Worm (Caenorhabditis elegans) whole organism, midembryonic: ENCODE measurements around the gene srt-14.
"Not testable (repeated sequence)": the region's sequence is repeated elsewhere in the genome, so short reads cannot be mapped to it uniquely, and the experiment has no call there.

Source experiments
- T22C8.4 ChIP-seq: fragments of 200-800 bp; sonication (Bioruptor generic); IDR thresholded peaks from 2 replicates; pipeline ENCODE4 v1.3.6; 2022; ENCODE audit warnings: missing genetic modification characterization, missing compliant biosample characterization
- cog-1 ChIP-seq: sonication (generic microtip); optimal IDR thresholded peaks from 2 replicates; lab custom pipeline; 2016; ENCODE audit warnings: missing genetic modification characterization, missing compliant biosample characterization
- flt-1 ChIP-seq: fragments of 200-800 bp; sonication (Bioruptor generic); IDR thresholded peaks from 2 replicates; pipeline ENCODE4 v1.3.6; 2022; ENCODE audit warnings: missing genetic modification characterization, missing compliant biosample characterization
- klf-2 ChIP-seq: fragments of 200-800 bp; sonication (Bioruptor generic); conservative IDR thresholded peaks from 2 replicates; pipeline ENCODE4 v1.3.6; 2022; ENCODE audit warnings: missing genetic modification reagents, missing genetic modification characterization, missing compliant biosample characterization
- med-1 ChIP-seq: sonication (generic microtip); optimal IDR thresholded peaks from 2 replicates; lab custom pipeline; 2017; ENCODE audit warnings: missing genetic modification characterization, mild to moderate bottlenecking, missing compliant biosample characterization, antibody characterized with exemption, missing genetic modification reagents; ENCODE audit not compliant: insufficient read depth
- ref-1 ChIP-seq: fragments of 200-800 bp; sonication (Bioruptor generic); conservative IDR thresholded peaks from 2 replicates; pipeline ENCODE4 v1.3.6; 2022; ENCODE audit warnings: missing genetic modification reagents, missing genetic modification characterization, missing compliant biosample characterization
- tab-1 ChIP-seq: fragments of 200-800 bp; sonication (Bioruptor generic); IDR thresholded peaks from 2 replicates; pipeline ENCODE4 v1.3.6; 2022; ENCODE audit warnings: missing genetic modification characterization, missing compliant biosample characterization
- ztf-23 ChIP-seq: fragments of 200-800 bp; sonication (Bioruptor generic); IDR thresholded peaks from 2 replicates; pipeline ENCODE4 v1.3.6; 2022; ENCODE audit warnings: missing genetic modification reagents, missing genetic modification characterization, missing compliant biosample characterization
- ztf-29 ChIP-seq: fragments of 200-800 bp; sonication (Bioruptor generic); IDR thresholded peaks from 2 replicates; pipeline ENCODE4 v1.3.6; 2022; ENCODE audit warnings: missing genetic modification reagents, missing genetic modification characterization, missing compliant biosample characterization

The srt-14 gene

DNA sequence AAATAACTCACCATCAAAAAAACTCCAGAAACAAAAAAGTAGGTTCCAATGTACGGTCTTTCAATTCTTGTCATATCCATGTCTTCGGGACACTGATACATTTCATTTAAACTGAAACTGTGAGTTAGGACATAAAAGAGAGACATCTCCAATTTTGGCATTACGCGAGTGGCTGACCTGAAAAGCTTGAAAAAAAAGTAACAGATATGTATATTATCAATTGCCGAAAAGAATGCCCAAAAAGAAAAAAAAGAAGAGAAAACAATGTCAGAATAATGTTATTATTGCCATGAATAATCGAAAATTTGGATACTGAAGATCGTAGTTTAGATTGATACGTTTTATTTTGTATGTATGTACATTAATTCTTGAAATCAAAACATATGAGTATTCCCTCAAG, at the start of gene srt-14:
Gene srt-14 (minus strand): TSS at position 101 of the 400 bp plus-strand sequence.
- TF ChIP-seq T22C8.4 (GFP tag; lab: Robert Waterston, UW) (no peak), ztf-29 (GFP tag; lab: Robert Waterston, UW) (no peak), ref-1 (no peak), klf-2 (GFP tag; lab: Robert Waterston, UW) (no peak), flt-1 (GFP tag; lab: Robert Waterston, UW) (no peak), cog-1 (tag; lab: Kevin White, UChicago) (no peak)

DNA sequence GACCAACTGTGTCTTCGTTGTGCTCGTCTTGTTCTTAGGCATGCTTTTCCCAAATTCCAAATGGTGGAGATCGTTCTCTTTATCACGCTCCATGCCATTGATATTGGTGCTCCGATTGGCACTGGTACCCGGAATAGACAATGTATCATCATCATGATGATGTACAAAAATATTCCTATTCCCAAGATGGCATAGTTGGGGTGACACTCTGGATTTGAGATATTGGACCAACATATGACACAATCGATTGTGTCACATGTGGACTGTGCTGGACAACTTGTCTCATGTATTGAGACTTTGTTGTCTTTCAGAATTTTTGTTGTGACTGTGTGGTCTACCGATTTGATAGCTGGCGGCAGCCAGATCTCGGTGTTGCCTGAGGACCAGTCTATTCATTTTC, 47.9 kb upstream of the srt-14 start:
- TF ChIP-seq ztf-29 (GFP tag; lab: Robert Waterston, UW) = no peak
- TF ChIP-seq flt-1 (GFP tag; lab: Robert Waterston, UW) = no peak
- TF ChIP-seq ztf-23 (GFP tag; lab: Robert Waterston, UW) = no peak
- TF ChIP-seq med-1 (GFP tag; lab: Kevin White, UChicago) = no peak
- TF ChIP-seq T22C8.4 (GFP tag; lab: Robert Waterston, UW) = no peak
- no peak for TF ChIP-seq ref-1
- TF ChIP-seq cog-1 (tag; lab: Kevin White, UChicago) = no peak
- no peak for TF ChIP-seq klf-2 (GFP tag; lab: Robert Waterston, UW)
- TF ChIP-seq tab-1 = no peak

DNA sequence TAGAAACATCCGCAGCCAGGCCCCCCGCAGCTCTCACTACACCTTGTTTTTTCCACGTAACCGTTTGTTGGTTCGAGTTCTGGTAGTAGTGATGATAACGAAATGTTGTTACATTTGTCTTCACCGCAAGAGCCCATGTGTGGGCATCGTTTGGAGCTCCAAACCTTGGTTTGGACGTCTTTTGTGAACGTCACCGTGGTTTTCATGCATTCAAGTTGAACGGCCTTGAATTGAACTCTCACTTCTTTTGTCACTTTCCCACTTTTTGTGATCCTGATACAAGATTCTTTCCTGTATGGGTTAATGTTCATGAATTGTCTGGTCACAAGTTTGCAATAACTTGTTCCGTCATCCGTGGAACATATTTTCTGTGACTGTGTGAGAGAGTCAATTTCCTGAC, 47.4 kb upstream of the srt-14 start:
- no peak for TF ChIP-seq flt-1 (GFP tag; lab: Robert Waterston, UW)
- no peak for TF ChIP-seq ref-1
- TF ChIP-seq T22C8.4 (GFP tag; lab: Robert Waterston, UW) = no peak
- no peak for TF ChIP-seq ztf-23 (GFP tag; lab: Robert Waterston, UW)
- no peak for TF ChIP-seq klf-2 (GFP tag; lab: Robert Waterston, UW)
- no peak for TF ChIP-seq med-1 (GFP tag; lab: Kevin White, UChicago)

DNA sequence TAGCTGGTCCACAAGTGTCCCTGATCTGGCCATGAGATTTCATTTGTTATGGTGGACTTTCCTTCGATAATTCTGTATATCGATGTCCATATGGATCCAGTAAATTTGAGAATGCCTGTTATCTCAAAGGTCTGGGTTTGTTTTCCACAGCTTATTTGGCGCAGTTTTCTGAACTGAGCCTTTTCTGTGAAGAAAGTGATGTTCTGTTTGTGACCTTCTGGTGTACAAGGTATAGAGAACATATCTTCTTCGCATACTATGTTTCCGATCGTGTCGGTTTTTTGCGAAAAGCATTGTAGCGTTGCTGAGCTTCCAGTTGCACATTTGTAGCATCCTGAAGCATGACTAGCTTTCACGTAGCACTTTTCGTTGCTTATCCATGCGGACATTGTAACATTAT, 46.5 kb upstream of the srt-14 start:
- TF ChIP-seq flt-1 (GFP tag; lab: Robert Waterston, UW) (no peak), ztf-23 (GFP tag; lab: Robert Waterston, UW) (no peak), tab-1 (no peak), ref-1 (no peak), cog-1 (tag; lab: Kevin White, UChicago) (no peak), med-1 (GFP tag; lab: Kevin White, UChicago) (no peak), ztf-29 (GFP tag; lab: Robert Waterston, UW) (no peak), klf-2 (GFP tag; lab: Robert Waterston, UW) (no peak)

DNA sequence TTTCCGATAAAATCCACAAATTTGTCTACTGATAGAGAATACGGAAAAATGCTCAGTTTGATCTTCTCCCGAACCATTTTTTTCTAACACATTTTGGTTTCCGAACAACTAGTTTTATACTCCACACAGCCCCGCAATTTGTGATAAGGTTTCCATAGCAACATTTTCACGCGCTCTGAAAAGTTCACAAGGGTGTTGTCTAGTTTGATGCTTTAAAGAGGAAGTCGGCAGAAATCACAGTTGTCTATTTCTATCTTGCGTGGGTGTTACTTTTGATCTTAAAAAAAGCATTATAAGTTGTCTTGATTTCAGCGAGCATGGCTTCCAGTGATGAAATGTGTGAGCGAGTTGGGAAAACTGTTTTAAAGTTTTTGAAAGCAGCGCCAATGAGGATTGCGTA, 43.4 kb upstream of the srt-14 start, which contains the start of gene ZC132.3:
Gene ZC132.3 (minus strand): TSS at position 101 of the 400 bp plus-strand sequence.
- no peak for TF ChIP-seq ztf-23 (GFP tag; lab: Robert Waterston, UW)
- TF ChIP-seq flt-1 (GFP tag; lab: Robert Waterston, UW) = no peak
- TF ChIP-seq T22C8.4 (GFP tag; lab: Robert Waterston, UW) = no peak
- no peak for TF ChIP-seq klf-2 (GFP tag; lab: Robert Waterston, UW)
- TF ChIP-seq cog-1 (tag; lab: Kevin White, UChicago) = no peak
- TF ChIP-seq ztf-29 (GFP tag; lab: Robert Waterston, UW) = no peak
- TF ChIP-seq ref-1 = no peak
- no peak for TF ChIP-seq med-1 (GFP tag; lab: Kevin White, UChicago)
- TF ChIP-seq tab-1 = no peak

DNA sequence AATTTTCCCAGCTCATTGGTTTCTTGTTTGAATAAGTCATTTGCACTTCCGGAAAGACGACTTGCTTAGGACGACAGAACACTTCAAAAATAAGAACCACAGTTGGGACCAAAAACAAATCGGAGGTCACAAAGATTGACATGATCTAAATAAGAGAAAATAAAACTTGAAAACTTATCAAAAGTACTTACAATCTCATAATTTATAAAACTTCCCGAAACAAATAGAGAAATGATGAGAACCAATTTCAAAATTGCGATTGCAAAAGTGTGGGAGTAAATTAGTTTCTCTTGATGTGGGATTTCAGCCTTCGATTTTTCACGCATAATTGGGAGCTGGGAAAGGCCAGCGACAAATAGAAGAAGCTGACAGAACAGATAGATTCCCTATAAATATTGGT, 42.2 kb upstream of the srt-14 start, which contains the start of gene ZC132.11:
Gene ZC132.11 (minus strand): TSS at position 101 of the 400 bp plus-strand sequence.
- TF ChIP-seq flt-1 (GFP tag; lab: Robert Waterston, UW) (no peak), T22C8.4 (GFP tag; lab: Robert Waterston, UW) (no peak), klf-2 (GFP tag; lab: Robert Waterston, UW) (no peak), ztf-23 (GFP tag; lab: Robert Waterston, UW) (no peak), ztf-29 (GFP tag; lab: Robert Waterston, UW) (no peak), med-1 (GFP tag; lab: Kevin White, UChicago) (no peak), ref-1 (no peak), cog-1 (tag; lab: Kevin White, UChicago) (no peak), tab-1 (no peak)

DNA sequence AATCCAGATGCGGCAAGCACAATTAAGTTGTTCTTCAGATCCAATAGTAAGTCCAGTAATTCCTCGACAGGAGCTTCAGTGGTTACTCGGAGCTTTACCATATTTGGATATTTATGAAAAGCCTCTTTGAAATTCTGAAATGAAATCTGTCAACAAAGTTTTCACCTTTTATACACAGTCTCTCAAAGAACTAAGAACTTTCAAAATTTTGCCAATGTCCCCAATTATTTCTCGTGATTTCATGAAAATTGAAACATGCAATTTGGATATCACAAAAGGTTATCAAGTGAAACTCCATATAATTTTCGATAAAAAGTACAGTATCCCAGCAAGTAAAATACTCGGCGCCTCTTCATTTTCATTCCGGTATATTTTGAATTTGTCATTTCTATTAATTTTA, 39.5 kb upstream of the srt-14 start, which contains the start of gene F47D2.11:
Gene F47D2.11 (minus strand): TSS at position 101 of the 400 bp plus-strand sequence.
- no peak for TF ChIP-seq ztf-29 (GFP tag; lab: Robert Waterston, UW)
- TF ChIP-seq klf-2 (GFP tag; lab: Robert Waterston, UW) = no peak
- TF ChIP-seq flt-1 (GFP tag; lab: Robert Waterston, UW) = no peak
- TF ChIP-seq cog-1 (tag; lab: Kevin White, UChicago) = no peak
- no peak for TF ChIP-seq tab-1
- TF ChIP-seq ztf-23 (GFP tag; lab: Robert Waterston, UW) = no peak
- no peak for TF ChIP-seq ref-1
- no peak for TF ChIP-seq T22C8.4 (GFP tag; lab: Robert Waterston, UW)
- TF ChIP-seq med-1 (GFP tag; lab: Kevin White, UChicago) = no peak

DNA sequence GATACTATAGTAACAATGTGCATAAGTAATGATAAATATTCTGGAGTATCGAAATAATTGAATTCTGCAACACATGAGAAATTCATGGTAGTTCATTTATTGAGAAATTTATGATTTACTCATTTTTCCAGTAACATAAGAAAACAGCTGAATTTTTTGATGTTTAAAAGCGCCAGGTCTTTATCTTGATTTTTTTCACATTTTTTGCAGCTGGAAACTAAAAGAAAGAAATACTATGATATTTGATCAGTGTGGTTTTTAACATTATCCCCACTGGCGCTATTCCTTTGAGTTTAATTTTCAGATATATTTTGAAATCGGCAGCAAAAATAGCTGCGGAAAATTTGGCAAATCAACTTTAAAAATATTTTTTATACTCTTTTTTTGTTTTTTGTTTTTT, 37.1 kb upstream of the srt-14 start, which contains the start of gene srh-194:
Gene srh-194 (minus strand): TSS at position 101 of the 400 bp plus-strand sequence.
- TF ChIP-seq ztf-29 (GFP tag; lab: Robert Waterston, UW); ref-1; klf-2 (GFP tag; lab: Robert Waterston, UW): not testable (repeated sequence)

DNA sequence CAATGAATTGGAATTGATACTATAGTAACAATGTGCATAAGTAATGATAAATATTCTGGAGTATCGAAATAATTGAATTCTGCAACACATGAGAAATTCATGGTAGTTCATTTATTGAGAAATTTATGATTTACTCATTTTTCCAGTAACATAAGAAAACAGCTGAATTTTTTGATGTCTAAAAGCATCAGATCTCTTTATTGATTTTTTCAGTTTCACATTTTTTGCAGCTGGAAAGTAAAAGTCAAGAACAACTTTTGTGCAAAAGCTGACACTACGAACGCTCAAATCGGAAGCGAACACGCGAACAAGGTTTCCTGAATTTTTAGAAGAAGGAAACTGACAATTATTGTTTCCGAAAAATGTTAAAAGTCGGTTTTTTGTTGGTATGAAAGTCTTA, 33.7 kb upstream of the srt-14 start, which contains the start of gene srh-193:
Gene srh-193 (minus strand): TSS at position 101 of the 400 bp plus-strand sequence.
- not testable (repeated sequence) for TF ChIP-seq ztf-23 (GFP tag; lab: Robert Waterston, UW); tab-1; ztf-29 (GFP tag; lab: Robert Waterston, UW)

DNA sequence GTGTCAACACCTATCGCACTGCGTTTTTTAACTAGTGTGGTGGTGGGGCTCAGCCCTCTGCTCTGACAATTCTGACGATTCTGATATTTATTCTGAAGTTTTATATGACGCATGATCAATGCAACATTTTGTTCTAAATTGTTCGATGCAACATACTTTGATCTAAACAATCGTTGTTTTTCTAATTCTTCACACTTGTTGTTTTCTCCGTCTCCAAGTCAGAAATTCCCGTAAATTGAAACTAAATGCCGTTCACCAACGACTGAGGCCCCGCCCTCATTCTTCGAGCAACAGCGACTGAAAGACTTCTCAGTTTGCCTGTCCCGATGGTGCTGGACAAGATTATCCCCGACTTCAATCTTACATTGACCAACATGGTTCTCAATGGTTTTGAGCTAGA, 28.4 kb upstream of the srt-14 start, which contains the start of gene srt-19:
Gene srt-19 (plus strand): TSS at position 301 of the 400 bp plus-strand sequence.
- not testable (repeated sequence) for TF ChIP-seq flt-1, T22C8.4, ztf-29 (GFP tag; lab: Robert Waterston, UW)
